Worm (Caenorhabditis elegans): Measurements from ENCODE around the gene ttr-14.

- no peak for TF ChIP-seq pqm-1 (tag; optimal IDR thresholded peaks at IDR 0.05)
- no peak for TF ChIP-seq nhr-76 (tag; optimal IDR thresholded peaks at IDR 0.05)
Observed at ce11 chrX:10834568-10834967, 47.3 kb downstream of the ttr-14 start.

Data from whole organism, L3 larva.